Worm (Caenorhabditis elegans) whole organism, late embryonic: Measurements from ENCODE around the gene cpg-2.

ENCODE experiments used
- C08G9.2 ChIP-seq: sonication (generic microtip); optimal IDR thresholded peaks from 2 replicates; lab custom pipeline; 2016; ENCODE audit warnings: mild to moderate bottlenecking, missing genetic modification characterization, moderate library complexity, missing compliant biosample characterization
- F13H6.1 ChIP-seq: sonication (generic microtip); optimal IDR thresholded peaks from 2 replicates; lab custom pipeline; 2016; ENCODE audit warnings: missing genetic modification characterization, missing compliant biosample characterization
- T23F11.4 ChIP-seq: fragments of 200-800 bp; sonication (Bioruptor generic); optimal IDR thresholded peaks from 2 replicates; lab custom pipeline; 2018; ENCODE audit warnings: mild to moderate bottlenecking, missing genetic modification characterization, missing compliant biosample characterization
- Y22D7AL.16 ChIP-seq: sonication (generic microtip); optimal IDR thresholded peaks from 2 replicates; lab custom pipeline; 2016; ENCODE audit warnings: missing genetic modification characterization, missing compliant biosample characterization
- ceh-14 ChIP-seq: sonication (generic microtip); optimal IDR thresholded peaks from 2 replicates; lab custom pipeline; 2016; ENCODE audit warnings: missing genotype, missing genetic modification characterization, missing compliant biosample characterization
- ceh-18 ChIP-seq: sonication (generic microtip); optimal IDR thresholded peaks from 2 replicates; lab custom pipeline; 2016; ENCODE audit warnings: missing genetic modification characterization, missing compliant biosample characterization
- ceh-2 ChIP-seq: sonication (generic microtip); optimal IDR thresholded peaks from 2 replicates; lab custom pipeline; 2016; ENCODE audit warnings: missing genotype, missing genetic modification characterization, missing compliant biosample characterization
- ceh-22 ChIP-seq: sonication (generic microtip); optimal IDR thresholded peaks from 2 replicates; lab custom pipeline; 2017; ENCODE audit warnings: missing biosample characterization, missing genetic modification characterization
- ceh-31 ChIP-seq: sonication (generic microtip); optimal IDR thresholded peaks from 2 replicates; lab custom pipeline; 2016; ENCODE audit warnings: missing genetic modification characterization, missing compliant biosample characterization
- ceh-34 ChIP-seq: sonication (generic microtip); optimal IDR thresholded peaks from 2 replicates; lab custom pipeline; 2016; ENCODE audit warnings: mild to moderate bottlenecking, missing genetic modification characterization, missing compliant biosample characterization
- ceh-45 ChIP-seq: fragments of 200-800 bp; sonication (Bioruptor generic); IDR thresholded peaks from 2 replicates; pipeline ENCODE4 v1.3.6; 2022; ENCODE audit warnings: missing genetic modification reagents, missing genetic modification characterization, missing compliant biosample characterization
- ceh-48 ChIP-seq: sonication (generic microtip); optimal IDR thresholded peaks from 2 replicates; lab custom pipeline; 2016; ENCODE audit warnings: missing genetic modification characterization, inconsistent platforms, missing compliant biosample characterization
- ceh-9 ChIP-seq: sonication (generic microtip); optimal IDR thresholded peaks from 2 replicates; lab custom pipeline; 2016; ENCODE audit warnings: mild to moderate bottlenecking, missing genetic modification characterization, inconsistent platforms, missing compliant biosample characterization
- dve-1 ChIP-seq: sonication (generic microtip); optimal IDR thresholded peaks from 2 replicates; lab custom pipeline; 2017; ENCODE audit warnings: antibody characterized with exemption, mild to moderate bottlenecking, missing genetic modification characterization, missing compliant biosample characterization
- elt-2 ChIP-seq: sonication (generic microtip); optimal IDR thresholded peaks from 2 replicates; lab custom pipeline; 2016; ENCODE audit warnings: missing genetic modification reagents, missing genetic modification characterization, missing compliant biosample characterization
- elt-4 ChIP-seq: sonication (generic microtip); optimal IDR thresholded peaks from 2 replicates; lab custom pipeline; 2016; ENCODE audit warnings: missing genetic modification characterization, missing compliant biosample characterization
- ets-4 ChIP-seq: sonication (generic microtip); optimal IDR thresholded peaks from 2 replicates; lab custom pipeline; 2016; ENCODE audit warnings: missing genetic modification characterization, missing compliant biosample characterization
- fax-1 ChIP-seq: sonication (generic microtip); optimal IDR thresholded peaks from 2 replicates; lab custom pipeline; 2016; ENCODE audit warnings: missing genotype, missing genetic modification characterization, missing compliant biosample characterization
- fkh-6 ChIP-seq: sonication (generic microtip); optimal IDR thresholded peaks from 2 replicates; lab custom pipeline; 2016; ENCODE audit warnings: missing genetic modification characterization, missing compliant biosample characterization
- hlh-15 ChIP-seq: sonication (generic microtip); optimal IDR thresholded peaks from 2 replicates; lab custom pipeline; 2016; ENCODE audit warnings: missing genetic modification characterization, missing compliant biosample characterization
- hlh-30 ChIP-seq: sonication (generic microtip); optimal IDR thresholded peaks from 2 replicates; lab custom pipeline; 2017; ENCODE audit warnings: antibody characterized with exemption, missing genetic modification characterization, missing compliant biosample characterization; ENCODE audit not compliant: insufficient read depth
- hlh-6 ChIP-seq: sonication (generic microtip); optimal IDR thresholded peaks from 2 replicates; lab custom pipeline; 2016; ENCODE audit warnings: missing genotype, missing genetic modification characterization, missing compliant biosample characterization
- hlh-8 ChIP-seq: sonication (generic microtip); optimal IDR thresholded peaks from 2 replicates; lab custom pipeline; 2016; ENCODE audit warnings: missing genotype, missing genetic modification characterization, missing compliant biosample characterization
- madf-2 ChIP-seq: sonication (generic microtip); optimal IDR thresholded peaks from 2 replicates; lab custom pipeline; 2017; ENCODE audit warnings: missing genetic modification characterization, missing compliant biosample characterization
- nfya-1 ChIP-seq: sonication (generic microtip); optimal IDR thresholded peaks from 2 replicates; lab custom pipeline; 2017; ENCODE audit warnings: missing genetic modification characterization, mild to moderate bottlenecking, missing compliant biosample characterization, antibody characterized with exemption, moderate library complexity
- nhr-11 ChIP-seq: fragments of 150-350 bp; optimal IDR thresholded peaks from 2 replicates; lab custom pipeline; 2014; ENCODE audit warnings: missing biosample characterization, missing genetic modification characterization
- nhr-232 ChIP-seq: sonication (generic microtip); optimal IDR thresholded peaks from 2 replicates; lab custom pipeline; 2016; ENCODE audit warnings: missing genetic modification characterization, missing compliant biosample characterization
- npax-4 ChIP-seq: sonication (generic microtip); optimal IDR thresholded peaks from 2 replicates; lab custom pipeline; 2016; ENCODE audit warnings: missing genetic modification characterization, missing compliant biosample characterization
- pag-3 ChIP-seq: sonication (generic microtip); optimal IDR thresholded peaks from 2 replicates; lab custom pipeline; 2016; ENCODE audit warnings: missing compliant biosample characterization, missing genetic modification characterization, borderline replicate concordance
- pha-2 ChIP-seq: sonication (generic microtip); optimal IDR thresholded peaks from 2 replicates; lab custom pipeline; 2017; ENCODE audit warnings: mild to moderate bottlenecking, missing genetic modification characterization, missing compliant biosample characterization
- pha-4 ChIP-seq: fragments of 150-350 bp; optimal IDR thresholded peaks from 2 replicates; lab custom pipeline; 2018; ENCODE audit warnings: missing biosample characterization, missing genetic modification reagents, missing genetic modification characterization
- ref-2 ChIP-seq: sonication (generic microtip); optimal IDR thresholded peaks from 2 replicates; lab custom pipeline; 2016; ENCODE audit warnings: missing genetic modification characterization, missing compliant biosample characterization
- rnt-1 ChIP-seq: sonication (generic microtip); optimal IDR thresholded peaks from 2 replicates; lab custom pipeline; 2016; ENCODE audit warnings: missing genetic modification characterization, missing compliant biosample characterization
- sox-4 ChIP-seq: sonication (generic microtip); optimal IDR thresholded peaks from 2 replicates; lab custom pipeline; 2017; ENCODE audit warnings: mild to moderate bottlenecking, missing genetic modification characterization, inconsistent platforms, missing compliant biosample characterization
- tbx-2 ChIP-seq: sonication (generic microtip); optimal IDR thresholded peaks from 2 replicates; lab custom pipeline; 2016; ENCODE audit warnings: missing genetic modification characterization, missing compliant biosample characterization
- tbx-7 ChIP-seq: sonication (generic microtip); optimal IDR thresholded peaks from 2 replicates; lab custom pipeline; 2016; ENCODE audit warnings: missing genotype, missing genetic modification characterization, missing compliant biosample characterization
- ttx-3 ChIP-seq: sonication (generic microtip); optimal IDR thresholded peaks from 2 replicates; lab custom pipeline; 2016; ENCODE audit warnings: missing genetic modification reagents, missing genetic modification characterization, missing compliant biosample characterization
- unc-42 ChIP-seq: sonication (generic microtip); optimal IDR thresholded peaks from 2 replicates; lab custom pipeline; 2016; ENCODE audit warnings: missing genotype, missing genetic modification characterization, missing compliant biosample characterization
- unc-55 ChIP-seq: sonication (generic microtip); optimal IDR thresholded peaks from 2 replicates; lab custom pipeline; 2017; ENCODE audit warnings: missing biosample characterization, missing genetic modification reagents, missing genetic modification characterization
- zip-5 ChIP-seq: sonication (generic microtip); optimal IDR thresholded peaks from 2 replicates; lab custom pipeline; 2016; ENCODE audit warnings: missing genetic modification characterization, missing compliant biosample characterization

cpg-2 gene

ce11 chrIII:7095156-7095555 is 8.6 kb downstream of the cpg-2 start, which contains the start of gene nhr-9 (continued):
- TF ChIP-seq ceh-31 (tag; lab: Kevin White, UChicago) (no peak), dve-1 (tag; lab: Kevin White, UChicago) (no peak), madf-2 (tag; lab: Kevin White, UChicago) (no peak)

- TF ChIP-seq hlh-30 (no peak), pag-3 (tag; lab: Kevin White, UChicago) (no peak), npax-4 (tag; lab: Kevin White, UChicago) (no peak), zip-5 (tag; lab: Kevin White, UChicago) (no peak), unc-55 (GFP tag; lab: Kevin White, UChicago) (no peak), sox-4 (tag; lab: Kevin White, UChicago) (no peak), elt-4 (tag; lab: Kevin White, UChicago) (no peak), unc-42 (tag; lab: Kevin White, UChicago) (no peak), hlh-6 (tag; lab: Kevin White, UChicago) (no peak), tbx-2 (no peak), ttx-3 (tag; lab: Kevin White, UChicago) (no peak), Y22D7AL.16 (tag; lab: Kevin White, UChicago) (no peak), hlh-15 (tag; lab: Kevin White, UChicago) (no peak), nfya-1 (no peak), pha-4 (tag; lab: Kevin White, UChicago) (no peak), dve-1 (tag; lab: Kevin White, UChicago) (no peak), madf-2 (tag; lab: Kevin White, UChicago) (no peak), ceh-18 (tag; lab: Kevin White, UChicago) (no peak)
Measured at ce11 chrIII:7091042-7091441, 12.7 kb downstream of the cpg-2 start, which contains the start of gene ZK418.2. TSS of gene ZK418.2 (plus strand) at chrIII:7091342.

ce11 chrIII:7090545-7090944 is 13.2 kb downstream of the cpg-2 start, which contains the start of gene ZK418.10:
TSS of gene ZK418.10 (minus strand) at chrIII:7090692.
- no peak for TF ChIP-seq ceh-9 (tag; lab: Kevin White, UChicago)
- TF ChIP-seq zip-5 (tag; lab: Kevin White, UChicago): no peak

- no peak for TF ChIP-seq ceh-45 (GFP tag; lab: Robert Waterston, UW)
- TF ChIP-seq T23F11.4 (GFP tag; lab: Kevin White, UChicago): no peak
- TF ChIP-seq unc-42 (tag; lab: Kevin White, UChicago): peak; percentile 16
- peak; percentile 18 for TF ChIP-seq rnt-1 (tag; lab: Kevin White, UChicago)
- no peak for TF ChIP-seq ceh-22
- no peak for TF ChIP-seq nhr-232
- no peak for TF ChIP-seq nhr-11 (tag; lab: Kevin White, UChicago)
- peak; percentile 15 for TF ChIP-seq ref-2 (tag; lab: Kevin White, UChicago)
- TF ChIP-seq zip-5 (tag; lab: Kevin White, UChicago): peak; percentile 42
- peak; percentile 73 for TF ChIP-seq ceh-48 (tag; lab: Kevin White, UChicago)
- TF ChIP-seq hlh-6 (tag; lab: Kevin White, UChicago): no peak
- TF ChIP-seq C08G9.2: peak; percentile 79
- peak; percentile 82 for TF ChIP-seq ceh-2 (tag; lab: Kevin White, UChicago)
- TF ChIP-seq ceh-31 (tag; lab: Kevin White, UChicago): peak; percentile 90
- peak; percentile 3 for TF ChIP-seq F13H6.1
- peak; percentile 48 for TF ChIP-seq elt-2
- TF ChIP-seq fax-1 (tag; lab: Kevin White, UChicago): peak; percentile 18
- peak; percentile 79 for TF ChIP-seq ets-4 (tag; lab: Kevin White, UChicago)
- no peak for TF ChIP-seq tbx-2
- peak; percentile 34 for TF ChIP-seq ceh-34 (tag; lab: Kevin White, UChicago)
- TF ChIP-seq ceh-14 (tag; lab: Kevin White, UChicago): no peak
- TF ChIP-seq Y22D7AL.16 (tag; lab: Kevin White, UChicago): no peak
- peak; percentile 6 for TF ChIP-seq hlh-8 (tag; lab: Kevin White, UChicago)
- peak; percentile 42 for TF ChIP-seq fkh-6 (tag; lab: Kevin White, UChicago)
- no peak for TF ChIP-seq ceh-18 (tag; lab: Kevin White, UChicago)
- no peak for TF ChIP-seq pha-2 (tag; lab: Kevin White, UChicago)
- TF ChIP-seq tbx-7 (tag; lab: Kevin White, UChicago): peak; percentile 54
Measured at ce11 chrIII:7087691-7088323, 16.0 kb downstream of the cpg-2 start, which contains the start of gene fubl-2. TSS of gene fubl-2 (minus strand) at chrIII:7087741.
